Worm (Caenorhabditis elegans): ENCODE measurements around the gene R01H2.7.
A peak's percentile ranks its signal among the peaks of the same experiment; 100 is the strongest.

Gene R01H2.7

DNA sequence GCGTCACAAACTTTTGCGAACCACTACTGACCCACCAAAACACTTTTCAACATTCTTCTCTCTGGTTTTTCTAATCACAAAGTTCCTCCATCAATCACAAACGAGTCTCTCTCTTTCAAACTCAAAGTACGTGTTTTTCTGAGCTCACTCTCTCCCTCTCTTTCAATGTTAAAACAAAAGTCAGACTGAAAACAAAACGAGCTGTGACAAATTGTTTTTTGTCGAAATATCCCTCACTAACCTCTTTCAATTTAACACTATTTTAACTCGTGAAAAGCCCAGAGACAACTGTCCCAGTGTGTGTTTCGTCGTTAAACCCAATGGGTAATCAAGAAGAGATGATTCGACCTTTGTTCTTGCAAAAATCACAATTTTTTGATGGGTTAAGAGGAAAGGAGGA is 57.5 kb downstream of the R01H2.7 start:
- peak in 1 of 2 experiments; percentile 95 for TF ChIP-seq unc-62 (GFP tag; optimal IDR thresholded peaks at IDR 0.05 in 1 of 2)
- TF ChIP-seq unc-62 (tag; optimal IDR thresholded peaks at IDR 0.05) = no peak
- TF ChIP-seq hif-1 (tag; optimal IDR thresholded peaks at IDR 0.05) = peak in 1 of 2 experiments; percentile 8
- TF ChIP-seq lsy-2 (tag; optimal IDR thresholded peaks at IDR 0.05) = peak in 1 of 2 experiments; percentile 59
- TF ChIP-seq ceh-62 (tag; optimal IDR thresholded peaks at IDR 0.05) = no peak
- no peak for TF ChIP-seq tag-97 (GFP tag; IDR thresholded peaks at IDR 0.05)
- no peak for TF ChIP-seq lin-38 (GFP tag; IDR thresholded peaks at IDR 0.05)
- TF ChIP-seq ceh-20 (GFP tag; IDR thresholded peaks at IDR 0.05) = peak; percentile 72; the same call in 1 of the 2 replicates
- no peak for TF ChIP-seq F10B5.3 (tag; optimal IDR thresholded peaks at IDR 0.05)
- peak; percentile 90 for TF ChIP-seq aha-1 (tag)
- no peak for TF ChIP-seq vab-7 (GFP tag; IDR thresholded peaks at IDR 0.05)
- peak; percentile 80 for TF ChIP-seq nhr-11 (tag; optimal IDR thresholded peaks at IDR 0.05)
- TF ChIP-seq dve-1 (tag; optimal IDR thresholded peaks at IDR 0.05; ENCODE audit: insufficient read depth) = peak; percentile 3
- TF ChIP-seq mep-1 (tag; optimal IDR thresholded peaks at IDR 0.05) = peak; percentile 27
- peak; percentile 52 for TF ChIP-seq hlh-11 (tag; optimal IDR thresholded peaks at IDR 0.05)
- TF ChIP-seq fkh-10 (GFP tag; optimal IDR thresholded peaks at IDR 0.05) = no peak
- peak in 1 of 2 experiments; percentile 91 for TF ChIP-seq daf-16 (GFP tag; optimal IDR thresholded peaks at IDR 0.05)
- TF ChIP-seq daf-16 (tag; optimal IDR thresholded peaks at IDR 0.05) = no peak
